Fruit fly (Drosophila melanogaster) whole organism, embryonic: ENCODE data around the gene Trl.

Experiments
- CG11560 ChIP-seq: fragments of 200-800 bp; sonication (Bioruptor generic); IDR thresholded peaks from 3 replicates; pipeline ENCODE4 v1.3.6; 2022; ENCODE audit warnings: missing biosample characterization, missing genetic modification characterization
- CG11696 ChIP-seq: fragments of 200-800 bp; sonication (Bioruptor generic); IDR thresholded peaks from 2 replicates; pipeline ENCODE4 v1.3.6; 2022; ENCODE audit warnings: missing biosample characterization, missing genetic modification characterization
- CG13775 ChIP-seq: fragments of 200-800 bp; sonication (Bioruptor generic); optimal IDR thresholded peaks from 3 replicates; lab custom pipeline; 2017; ENCODE audit warnings: missing biosample characterization, mild to moderate bottlenecking, missing genetic modification characterization
- CG14441 ChIP-seq: fragments of 200-800 bp; sonication (Bioruptor generic); IDR thresholded peaks from 2 replicates; pipeline ENCODE4 v1.3.6; 2022; ENCODE audit warnings: missing biosample characterization, missing genetic modification characterization
- CG17328 ChIP-seq: fragments of 200-800 bp; sonication (Bioruptor generic); IDR thresholded peaks from 2 replicates; pipeline ENCODE4 v1.3.6; 2022; ENCODE audit warnings: missing biosample characterization, missing genetic modification characterization
- CG17612 ChIP-seq: fragments of 200-800 bp; sonication (Bioruptor generic); IDR thresholded peaks from 2 replicates; pipeline ENCODE4 v1.3.6; 2022; ENCODE audit warnings: missing biosample characterization, missing genetic modification characterization
- CG18764 ChIP-seq: fragments of 200-800 bp; sonication (Bioruptor generic); optimal IDR thresholded peaks from 3 replicates; lab custom pipeline; 2016; ENCODE audit warnings: missing biosample characterization, missing genetic modification characterization
- CG30431 ChIP-seq: fragments of 200-800 bp; sonication (Bioruptor generic); optimal IDR thresholded peaks from 2 replicates; lab custom pipeline; 2017; ENCODE audit warnings: missing biosample characterization, missing genetic modification characterization
- CG3281 ChIP-seq: fragments of 200-800 bp; sonication (Bioruptor generic); optimal IDR thresholded peaks from 3 replicates; lab custom pipeline; 2017; ENCODE audit warnings: missing biosample characterization, mild to moderate bottlenecking, missing genetic modification characterization
- CG33213 ChIP-seq: fragments of 200-800 bp; sonication (Bioruptor generic); optimal IDR thresholded peaks from 3 replicates; lab custom pipeline; 2016; ENCODE audit warnings: missing biosample characterization, missing genetic modification characterization
- CG34376 ChIP-seq: fragments of 200-800 bp; sonication (Bioruptor generic); optimal IDR thresholded peaks from 2 replicates; lab custom pipeline; 2018; ENCODE audit warnings: missing biosample characterization, mild to moderate bottlenecking, missing genetic modification characterization
- CG4617 ChIP-seq: fragments of 200-800 bp; sonication (Bioruptor generic); optimal IDR thresholded peaks from 3 replicates; lab custom pipeline; 2016; ENCODE audit warnings: missing biosample characterization, missing genetic modification characterization, borderline replicate concordance
- CG6254 ChIP-seq: fragments of 200-800 bp; sonication (Bioruptor generic); optimal IDR thresholded peaks from 3 replicates; lab custom pipeline; 2017; ENCODE audit warnings: mild to moderate bottlenecking, missing biosample characterization, missing genetic modification reagents, missing genetic modification characterization
- CG9437 ChIP-seq: fragments of 200-800 bp; sonication (Bioruptor generic); optimal IDR thresholded peaks from 2 replicates; lab custom pipeline; 2018; ENCODE audit warnings: missing biosample characterization, mild to moderate bottlenecking, missing genetic modification characterization
- CG9797 ChIP-seq: fragments of 200-800 bp; sonication (Bioruptor generic); optimal IDR thresholded peaks from 3 replicates; lab custom pipeline; 2018; ENCODE audit warnings: missing biosample characterization, mild to moderate bottlenecking, missing genetic modification characterization
- Doc2 ChIP-seq: fragments of 200-800 bp; sonication (Bioruptor generic); IDR thresholded peaks from 2 replicates; pipeline ENCODE4 v1.3.6; 2022; ENCODE audit warnings: missing biosample characterization, missing genetic modification characterization
- Dref ChIP-seq: fragments of 200-800 bp; sonication (Bioruptor generic); IDR thresholded peaks from 2 replicates; pipeline ENCODE4 v1.3.6; 2022; ENCODE audit warnings: missing biosample characterization, missing genetic modification characterization
- Elba2 ChIP-seq: fragments of 200-800 bp; sonication (Bioruptor generic); optimal IDR thresholded peaks from 3 replicates; lab custom pipeline; 2016; ENCODE audit warnings: missing biosample characterization, missing genetic modification characterization
- HLH4C ChIP-seq: fragments of 200-800 bp; sonication (Bioruptor generic); IDR thresholded peaks from 3 replicates; pipeline ENCODE4 v1.3.6; 2022; ENCODE audit warnings: missing biosample characterization, missing genetic modification characterization; ENCODE audit not compliant: partially characterized antibody
- HmgD ChIP-seq: fragments of 200-800 bp; sonication (Bioruptor generic); optimal IDR thresholded peaks from 3 replicates; lab custom pipeline; 2016; ENCODE audit warnings: missing biosample characterization, missing genetic modification characterization
- Hmr ChIP-seq: fragments of 200-800 bp; sonication (Bioruptor generic); optimal IDR thresholded peaks from 3 replicates; lab custom pipeline; 2017; ENCODE audit warnings: mild to moderate bottlenecking, missing biosample characterization, missing genetic modification reagents, missing genetic modification characterization
- Hr51 ChIP-seq, 2 experiments: fragments of 200-800 bp; sonication (Bioruptor generic); optimal IDR thresholded peaks; 2 replicates in 1 of 2; 3 replicates in 1 of 2; lab custom pipeline; 2016 to 2018; ENCODE audit warnings: missing biosample characterization in 2 of 2, missing genetic modification characterization in 2 of 2, mild to moderate bottlenecking in 1 of 2, moderate library complexity in 1 of 2
- NFAT ChIP-seq: fragments of 200-800 bp; sonication (Bioruptor generic); IDR thresholded peaks from 2 replicates; pipeline ENCODE4 v1.3.6; 2022; ENCODE audit warnings: missing biosample characterization, missing genetic modification characterization
- Six4 ChIP-seq: fragments of 200-800 bp; sonication (Bioruptor generic); optimal IDR thresholded peaks from 2 replicates; lab custom pipeline; 2016; ENCODE audit warnings: missing biosample characterization, missing genetic modification characterization
- TFAM ChIP-seq: fragments of 200-800 bp; sonication (Bioruptor generic); optimal IDR thresholded peaks from 2 replicates; lab custom pipeline; 2017; ENCODE audit warnings: missing biosample characterization, missing genetic modification characterization, inconsistent platforms
- al ChIP-seq: fragments of 200-800 bp; sonication (Bioruptor generic); IDR thresholded peaks from 2 replicates; pipeline ENCODE4 v1.3.6; 2022; ENCODE audit warnings: missing biosample characterization, missing genetic modification characterization
- chinmo ChIP-seq: fragments of 200-800 bp; sonication (Bioruptor generic); IDR thresholded peaks from 4 replicates; pipeline ENCODE4 v1.3.6; 2022; ENCODE audit warnings: missing biosample characterization, missing genetic modification characterization; ENCODE audit not compliant: partially characterized antibody
- ci ChIP-seq: fragments of 200-800 bp; sonication (Bioruptor generic); IDR thresholded peaks from 3 replicates; pipeline ENCODE4 v1.3.6; 2022; ENCODE audit warnings: missing biosample characterization, missing genetic modification characterization
- crol ChIP-seq: fragments of 200-800 bp; sonication (Bioruptor generic); IDR thresholded peaks from 2 replicates; pipeline ENCODE4 v1.3.6; 2022; ENCODE audit warnings: missing biosample characterization, missing genetic modification characterization
- gcm2 ChIP-seq: fragments of 200-800 bp; sonication (Bioruptor generic); optimal IDR thresholded peaks from 2 replicates; lab custom pipeline; 2016; ENCODE audit warnings: missing biosample characterization, missing genetic modification characterization
- insv ChIP-seq, 2 experiments: fragments of 200-800 bp; sonication (Bioruptor generic); optimal IDR thresholded peaks; 3 replicates each; lab custom pipeline; 2016 to 2018; ENCODE audit warnings: missing biosample characterization in 2 of 2, missing genetic modification characterization in 2 of 2
- lab ChIP-seq: fragments of 200-800 bp; sonication (Bioruptor generic); optimal IDR thresholded peaks from 3 replicates; lab custom pipeline; 2017; ENCODE audit warnings: missing biosample characterization, missing genetic modification characterization, mild to moderate bottlenecking, moderate library complexity, missing genetic modification reagents
- luna ChIP-seq: fragments of 200-800 bp; sonication (Bioruptor generic); optimal IDR thresholded peaks from 2 replicates; lab custom pipeline; 2016; ENCODE audit warnings: missing biosample characterization, missing genetic modification characterization
- nmo ChIP-seq: fragments of 200-800 bp; sonication (Bioruptor generic); optimal IDR thresholded peaks from 2 replicates; lab custom pipeline; 2018; ENCODE audit warnings: missing biosample characterization, mild to moderate bottlenecking, missing genetic modification characterization, moderate library complexity
- pita ChIP-seq: fragments of 200-800 bp; sonication (Bioruptor generic); optimal IDR thresholded peaks from 2 replicates; lab custom pipeline; 2017; ENCODE audit warnings: missing biosample characterization, mild to moderate bottlenecking, missing genetic modification characterization
- pros ChIP-seq: fragments of 200-800 bp; sonication (Bioruptor generic); optimal IDR thresholded peaks from 3 replicates; lab custom pipeline; 2019; ENCODE audit warnings: missing biosample characterization, mild to moderate bottlenecking, missing genetic modification characterization, moderate library complexity
- row ChIP-seq: fragments of 200-800 bp; sonication (Bioruptor generic); IDR thresholded peaks from 3 replicates; pipeline ENCODE4 v1.3.6; 2022; ENCODE audit warnings: missing biosample characterization, missing genetic modification characterization
- run ChIP-seq: fragments of 200-800 bp; sonication (Bioruptor generic); optimal IDR thresholded peaks from 3 replicates; lab custom pipeline; 2018; ENCODE audit warnings: missing biosample characterization, mild to moderate bottlenecking, missing genetic modification characterization
- scrt ChIP-seq: fragments of 200-800 bp; sonication (Bioruptor generic); optimal IDR thresholded peaks from 2 replicates; lab custom pipeline; 2018; ENCODE audit warnings: missing biosample characterization, mild to moderate bottlenecking, missing genetic modification characterization, moderate library complexity
- slbo ChIP-seq: fragments of 200-800 bp; sonication (Bioruptor generic); IDR thresholded peaks from 2 replicates; pipeline ENCODE4 v1.3.6; 2022; ENCODE audit warnings: missing biosample characterization, missing genetic modification characterization
- sna ChIP-seq: fragments of 200-800 bp; sonication (Bioruptor generic); IDR thresholded peaks from 2 replicates; pipeline ENCODE4 v1.3.6; 2022; ENCODE audit warnings: missing biosample characterization, missing genetic modification characterization; ENCODE audit not compliant: partially characterized antibody
- ssp ChIP-seq: fragments of 200-800 bp; sonication (Bioruptor generic); IDR thresholded peaks from 2 replicates; pipeline ENCODE4 v1.3.6; 2022; ENCODE audit warnings: missing biosample characterization, missing genetic modification characterization
- tgo ChIP-seq: fragments of 200-800 bp; sonication (Bioruptor generic); IDR thresholded peaks from 3 replicates; pipeline ENCODE4 v1.3.6; 2022; ENCODE audit warnings: missing biosample characterization, missing genetic modification characterization
- ttk ChIP-seq: fragments of 200-800 bp; sonication (Bioruptor generic); IDR thresholded peaks from 2 replicates; pipeline ENCODE4 v2.1.2; 2022; ENCODE audit warnings: missing biosample characterization, missing genetic modification characterization
- tx ChIP-seq: fragments of 200-800 bp; sonication (Bioruptor generic); optimal IDR thresholded peaks from 2 replicates; lab custom pipeline; 2016; ENCODE audit warnings: missing biosample characterization, missing genetic modification characterization
- wek ChIP-seq: fragments of 200-800 bp; sonication (Bioruptor generic); optimal IDR thresholded peaks from 3 replicates; lab custom pipeline; 2018; ENCODE audit warnings: missing biosample characterization, mild to moderate bottlenecking, missing genetic modification characterization, moderate library complexity
- zf30C ChIP-seq: fragments of 200-800 bp; sonication (Bioruptor generic); optimal IDR thresholded peaks from 3 replicates; lab custom pipeline; 2018; ENCODE audit warnings: missing biosample characterization, mild to moderate bottlenecking, missing genetic modification characterization
- zfh1 ChIP-seq: fragments of 200-800 bp; sonication (Bioruptor generic); IDR thresholded peaks from 3 replicates; pipeline ENCODE4 v1.3.6; 2022; ENCODE audit warnings: missing biosample characterization, missing genetic modification characterization

Trl gene

dm6 chr3L:14801854-14802616 is 41.2 kb upstream of the Trl start, which contains the start of gene NHP2 (continued):
- TF ChIP-seq CG18764 (GFP tag; lab: Kevin White, UChicago) (peak; percentile 59), CG11696 (GFP tag; lab: Robert Waterston, UW) (peak; percentile 37; the same call in 1 of the 2 replicates), CG11560 (tag; lab: Robert Waterston, UW) (peak; percentile 53; the same call in 1 of the 3 replicates), Hmr (GFP tag; lab: Kevin White, UChicago) (peak; percentile 91), row (GFP tag; lab: Robert Waterston, UW) (peak; percentile 78), chinmo (0 out of 4 replicates have a peak, but pooled peaks have one; percentile 63), CG30431 (peak; percentile 57), gcm2 (no peak), CG9797 (peak; percentile 93), run (peak; percentile 73), Six4 (GFP tag; lab: Kevin White, UChicago) (peak; percentile 69), CG6254 (no peak), ttk (GFP tag; lab: Robert Waterston, UW) (peak; percentile 74), pita (GFP tag; lab: Kevin White, UChicago) (peak; percentile 79), CG3281 (GFP tag; lab: Kevin White, UChicago) (peak; percentile 83), wek (GFP tag; lab: Kevin White, UChicago) (peak; percentile 72), CG17612 (GFP tag; lab: Robert Waterston, UW) (peak; percentile 59), NFAT (GFP tag; lab: Robert Waterston, UW) (peak; percentile 76; the same call in 1 of the 2 replicates), Doc2 (GFP tag; lab: Robert Waterston, UW) (no peak), CG9437 (GFP tag; lab: Kevin White, UChicago) (peak; percentile 74), nmo (GFP tag; lab: Kevin White, UChicago) (peak; percentile 85), tx (GFP tag; lab: Kevin White, UChicago) (peak; percentile 16), CG4617 (GFP tag; lab: Kevin White, UChicago) (peak; percentile 85), luna (GFP tag; lab: Kevin White, UChicago) (no peak), Dref (no peak), HmgD (no peak), CG13775 (peak; percentile 78)

- TF ChIP-seq CG33213 (GFP tag; lab: Kevin White, UChicago) (no peak), zfh1 (0 out of 3 replicates have a peak, but pooled peaks have one; percentile 22), al (0 out of 2 replicates have a peak, but pooled peaks have one; percentile 8), scrt (GFP tag; lab: Kevin White, UChicago) (no peak), insv (GFP tag; optimal IDR thresholded peaks at IDR 0.05; lab: Kevin White, UChicago) (no peak), CG34376 (GFP tag; lab: Kevin White, UChicago) (no peak), ssp (no peak), HLH4C (GFP tag; lab: Robert Waterston, UW) (no peak), tgo (GFP tag; lab: Robert Waterston, UW) (peak; percentile 32; the same call in 1 of the 3 replicates), lab (GFP tag; lab: Kevin White, UChicago) (no peak), crol (peak; percentile 67), zf30C (peak; percentile 87), Elba2 (GFP tag; lab: Kevin White, UChicago) (peak; percentile 90), sna (no peak), pros (GFP tag; lab: Kevin White, UChicago) (no peak), slbo (GFP tag; lab: Robert Waterston, UW) (peak; percentile 58), CG14441 (GFP tag; lab: Robert Waterston, UW) (peak; percentile 28; the same call in 1 of the 2 replicates), Hr51 (GFP tag; optimal IDR thresholded peaks at IDR 0.05; lab: Kevin White, UChicago) (no peak), CG17328 (GFP tag; lab: Robert Waterston, UW) (peak; percentile 16; the same call in 1 of the 2 replicates), TFAM (GFP tag; lab: Kevin White, UChicago) (no peak), ci (GFP tag; lab: Robert Waterston, UW) (0 out of 3 replicates have a peak, but pooled peaks have one; percentile 25)
These were observed 30.2 kb upstream of the Trl start for dm6 chr3L:14790849-14791646.
